Fruit fly (Drosophila melanogaster): ENCODE measurements around the gene CG3285.

DNA sequence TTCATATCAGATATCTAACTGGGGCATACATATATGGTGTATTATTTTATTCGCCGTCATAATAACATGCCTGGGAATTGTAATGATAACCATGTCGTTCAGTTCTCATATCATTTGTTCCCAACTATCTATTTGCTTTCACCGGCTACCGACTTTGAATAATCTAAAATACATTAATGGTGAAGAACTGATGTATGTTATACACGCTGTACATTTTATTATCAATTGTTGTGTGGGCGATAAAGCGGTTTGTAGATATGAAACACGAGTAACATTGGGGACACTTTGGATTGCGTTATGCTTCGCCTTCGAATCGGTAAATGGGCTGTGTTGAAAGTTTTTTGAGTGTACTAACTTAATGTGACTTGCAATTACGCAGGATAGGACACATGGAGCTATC, 31.6 kb upstream of the CG3285 start:
- TF ChIP-seq CTCF (optimal IDR thresholded peaks at IDR 0.05) (no peak), CG8478 (optimal IDR thresholded peaks at IDR 0.05) (no peak)

Measured in S2 (cell line).